Worm (Caenorhabditis elegans) whole organism, L1 larva: ENCODE measurements around the gene C50D2.7.
A peak's percentile ranks its signal among the peaks of the same experiment; 100 is the strongest.

Source experiments
- F16B12.6 ChIP-seq: fragments of 150-350 bp; optimal IDR thresholded peaks from 2 replicates; lab custom pipeline; 2014; ENCODE audit warnings: missing biosample characterization, missing genetic modification characterization
- aha-1 ChIP-seq: fragments of 150-350 bp; optimal IDR thresholded peaks from 2 replicates; lab custom pipeline; 2014; ENCODE audit warnings: missing biosample characterization, missing genetic modification characterization
- alr-1 ChIP-seq: fragments of 200-800 bp; sonication (Bioruptor generic); optimal IDR thresholded peaks from 2 replicates; lab custom pipeline; 2018; ENCODE audit warnings: borderline replicate concordance, mild to moderate bottlenecking, missing genetic modification characterization, missing compliant biosample characterization
- aly-2 ChIP-seq: fragments of 150-350 bp; optimal IDR thresholded peaks from 2 replicates; lab custom pipeline; 2014; ENCODE audit warnings: missing biosample characterization, missing genetic modification characterization
- blmp-1 ChIP-seq: fragments of 150-350 bp; optimal IDR thresholded peaks from 2 replicates; lab custom pipeline; 2014; ENCODE audit warnings: missing biosample characterization, missing genetic modification characterization
- ceh-63 ChIP-seq: fragments of 200-800 bp; sonication (Bioruptor generic); optimal IDR thresholded peaks from 2 replicates; lab custom pipeline; 2018; ENCODE audit warnings: mild to moderate bottlenecking, missing genetic modification characterization, missing compliant biosample characterization
- ceh-8 ChIP-seq: fragments of 200-800 bp; sonication (Bioruptor generic); optimal IDR thresholded peaks from 2 replicates; lab custom pipeline; 2018; ENCODE audit warnings: mild to moderate bottlenecking, missing genetic modification characterization, moderate library complexity, missing compliant biosample characterization
- ceh-82 ChIP-seq, 3 experiments: fragments of 150-350 bp in 1 of 3; sonication (generic microtip) in 2 of 3; optimal IDR thresholded peaks; 2 replicates each; lab custom pipeline; 2014 to 2017; ENCODE audit warnings: missing biosample characterization in 3 of 3, missing genetic modification characterization in 3 of 3
- ceh-90 ChIP-seq: sonication (generic microtip); optimal IDR thresholded peaks from 2 replicates; lab custom pipeline; 2016; ENCODE audit warnings: missing genetic modification characterization, missing compliant biosample characterization
- ces-1 ChIP-seq: fragments of 150-350 bp; optimal IDR thresholded peaks from 2 replicates; lab custom pipeline; 2014; ENCODE audit warnings: missing biosample characterization, missing genetic modification reagents, missing genetic modification characterization
- dpl-1 ChIP-seq, 3 experiments: fragments of 150-350 bp in 2 of 3; sonication (generic microtip) in 1 of 3; optimal IDR thresholded peaks; 2 replicates each; lab custom pipeline; 2014 to 2017; ENCODE audit warnings: missing biosample characterization in 3 of 3, missing genetic modification characterization in 3 of 3, missing genetic modification reagents in 3 of 3
- dsc-1 ChIP-seq: sonication (generic microtip); optimal IDR thresholded peaks from 2 replicates; lab custom pipeline; 2016; ENCODE audit warnings: mild to moderate bottlenecking, missing genetic modification characterization, missing compliant biosample characterization
- efl-1 ChIP-seq, 4 experiments: fragments of 150-350 bp; optimal IDR thresholded peaks in 3 of 4; peaks in 1 of 4; 1 replicate in 1 of 4; 2 replicates in 3 of 4; lab custom pipeline; 2014; ENCODE audit warnings: missing biosample characterization in 2 of 4, missing genetic modification characterization in 2 of 4, missing genetic modification reagents in 2 of 4
- egl-13 ChIP-seq: sonication (generic microtip); optimal IDR thresholded peaks from 2 replicates; lab custom pipeline; 2016; ENCODE audit warnings: missing genotype, missing genetic modification reagents, missing genetic modification characterization, missing compliant biosample characterization
- egl-27 ChIP-seq, 2 experiments: fragments of 150-350 bp in 1 of 2; sonication (generic microtip); optimal IDR thresholded peaks; 3 replicates each; lab custom pipeline; 2017 to 2018; ENCODE audit warnings: missing biosample characterization in 2 of 2, missing genetic modification characterization in 2 of 2, missing genetic modification reagents in 2 of 2
- elt-3 ChIP-seq, 6 experiments: fragments of 150-350 bp in 1 of 6; sonication (generic microtip); optimal IDR thresholded peaks; 2 replicates each; lab custom pipeline; 2017 to 2018; ENCODE audit warnings: missing biosample characterization in 6 of 6, missing genetic modification characterization in 6 of 6, inconsistent platforms in 1 of 6
- ets-5 ChIP-seq: fragments of 200-800 bp; sonication (Bioruptor generic); IDR thresholded peaks from 2 replicates; pipeline ENCODE4 v1.3.6; 2022; ENCODE audit warnings: missing genetic modification characterization, missing compliant biosample characterization
- fkh-10 ChIP-seq: sonication (generic microtip); optimal IDR thresholded peaks from 2 replicates; lab custom pipeline; 2017; ENCODE audit warnings: missing biosample characterization, missing genetic modification reagents, missing genetic modification characterization
- fkh-4 ChIP-seq: sonication (generic microtip); optimal IDR thresholded peaks from 2 replicates; lab custom pipeline; 2016; ENCODE audit warnings: missing compliant biosample characterization, missing genetic modification characterization, borderline replicate concordance
- grh-1 ChIP-seq: fragments of 200-800 bp; sonication (Bioruptor generic); IDR thresholded peaks from 2 replicates; pipeline ENCODE4 v1.3.6; 2022; ENCODE audit warnings: missing genetic modification reagents, missing genetic modification characterization, missing compliant biosample characterization
- hlh-17 ChIP-seq: fragments of 200-800 bp; sonication (Bioruptor generic); optimal IDR thresholded peaks from 2 replicates; lab custom pipeline; 2018; ENCODE audit warnings: missing genetic modification characterization, mild to moderate bottlenecking, missing compliant biosample characterization, moderate library complexity, borderline replicate concordance
- hlh-4 ChIP-seq: sonication (generic microtip); optimal IDR thresholded peaks from 2 replicates; lab custom pipeline; 2016; ENCODE audit warnings: mild to moderate bottlenecking, missing genetic modification characterization, missing compliant biosample characterization
- hpl-2 ChIP-seq: fragments of 150-350 bp; optimal IDR thresholded peaks from 2 replicates; lab custom pipeline; 2014; ENCODE audit warnings: missing biosample characterization, missing genetic modification reagents, missing genetic modification characterization
- irx-1 ChIP-seq: sonication (generic microtip); optimal IDR thresholded peaks from 2 replicates; lab custom pipeline; 2016; ENCODE audit warnings: missing genetic modification characterization, missing compliant biosample characterization
- isw-1 ChIP-seq: fragments of 200-800 bp; sonication (Bioruptor generic); IDR thresholded peaks from 2 replicates; pipeline ENCODE4 v1.3.6; 2022; ENCODE audit warnings: missing genetic modification characterization, missing compliant biosample characterization
- jun-1 ChIP-seq: fragments of 150-350 bp; optimal IDR thresholded peaks from 2 replicates; lab custom pipeline; 2014; ENCODE audit warnings: missing biosample characterization, missing genetic modification reagents, missing genetic modification characterization
- lin-39 ChIP-seq: fragments of 150-350 bp; optimal IDR thresholded peaks from 2 replicates; lab custom pipeline; 2014; ENCODE audit warnings: missing biosample characterization, missing genetic modification reagents, missing genetic modification characterization
- lsy-2 ChIP-seq, 2 experiments: fragments of 150-350 bp; optimal IDR thresholded peaks; 2 replicates each; lab custom pipeline; 2014; ENCODE audit warnings: missing biosample characterization in 2 of 2, missing genetic modification characterization in 2 of 2
- mab-9 ChIP-seq: fragments of 200-800 bp; sonication (Bioruptor generic); IDR thresholded peaks from 2 replicates; pipeline ENCODE4 v1.3.6; 2022; ENCODE audit warnings: missing genetic modification reagents, missing genetic modification characterization, missing compliant biosample characterization
- mef-2 ChIP-seq: fragments of 150-350 bp; optimal IDR thresholded peaks from 2 replicates; lab custom pipeline; 2014; ENCODE audit warnings: missing biosample characterization, missing genetic modification characterization
- nhr-11 ChIP-seq: fragments of 150-350 bp; optimal IDR thresholded peaks from 2 replicates; lab custom pipeline; 2014; ENCODE audit warnings: missing biosample characterization, missing genetic modification characterization
- nhr-19 ChIP-seq: fragments of 200-800 bp; sonication (Bioruptor generic); conservative IDR thresholded peaks from 2 replicates; pipeline ENCODE4 v1.3.6; 2022; ENCODE audit warnings: missing genetic modification characterization, missing compliant biosample characterization
- nhr-20 ChIP-seq: sonication (generic microtip); optimal IDR thresholded peaks from 2 replicates; lab custom pipeline; 2016; ENCODE audit warnings: mild to moderate bottlenecking, missing genetic modification characterization, missing compliant biosample characterization
- nhr-237 ChIP-seq: fragments of 150-350 bp; optimal IDR thresholded peaks from 2 replicates; lab custom pipeline; 2014; ENCODE audit warnings: missing biosample characterization, missing genetic modification characterization
- nhr-28 ChIP-seq: fragments of 150-350 bp; optimal IDR thresholded peaks from 2 replicates; lab custom pipeline; 2014; ENCODE audit warnings: missing biosample characterization, missing genetic modification characterization
- nhr-47 ChIP-seq: sonication (generic microtip); optimal IDR thresholded peaks from 2 replicates; lab custom pipeline; 2016; ENCODE audit warnings: mild to moderate bottlenecking, missing genetic modification characterization, moderate library complexity, missing compliant biosample characterization
- nhr-77 ChIP-seq: fragments of 150-350 bp; optimal IDR thresholded peaks from 2 replicates; lab custom pipeline; 2014; ENCODE audit warnings: missing biosample characterization, missing genetic modification characterization
- nhr-85 ChIP-seq: sonication (generic microtip); peaks from one replicate; lab custom pipeline; 2016; ENCODE audit warnings: missing genetic modification characterization, inconsistent platforms, missing compliant biosample characterization
- pag-3 ChIP-seq: sonication (generic microtip); optimal IDR thresholded peaks from 2 replicates; lab custom pipeline; 2017; ENCODE audit warnings: missing genetic modification characterization, mild to moderate bottlenecking, missing compliant biosample characterization, antibody characterized with exemption, borderline replicate concordance; ENCODE audit not compliant: insufficient read depth
- pax-3 ChIP-seq: fragments of 200-800 bp; sonication (Bioruptor generic); optimal IDR thresholded peaks from 2 replicates; lab custom pipeline; 2018; ENCODE audit warnings: mild to moderate bottlenecking, missing genetic modification characterization, moderate library complexity, missing compliant biosample characterization
- pqm-1 ChIP-seq: sonication (generic microtip); optimal IDR thresholded peaks from 3 replicates; lab custom pipeline; 2017; ENCODE audit warnings: missing biosample characterization, missing genetic modification characterization
- rnt-1 ChIP-seq: sonication (generic microtip); optimal IDR thresholded peaks from 2 replicates; lab custom pipeline; 2016; ENCODE audit warnings: mild to moderate bottlenecking, missing genetic modification characterization, moderate library complexity, missing compliant biosample characterization
- skn-1 ChIP-seq: fragments of 150-350 bp; optimal IDR thresholded peaks from 2 replicates; lab custom pipeline; 2014; ENCODE audit warnings: missing biosample characterization, missing genetic modification characterization
- snu-23 ChIP-seq: sonication (generic microtip); optimal IDR thresholded peaks from 2 replicates; lab custom pipeline; 2016; ENCODE audit warnings: missing genetic modification characterization, missing compliant biosample characterization
- sox-4 ChIP-seq: sonication (generic microtip); optimal IDR thresholded peaks from 2 replicates; lab custom pipeline; 2016; ENCODE audit warnings: missing genetic modification characterization, missing compliant biosample characterization
- tbx-2 ChIP-seq: sonication (generic microtip); optimal IDR thresholded peaks from 2 replicates; lab custom pipeline; 2016; ENCODE audit warnings: missing genetic modification characterization, missing compliant biosample characterization
- unc-130 ChIP-seq: fragments of 150-350 bp; optimal IDR thresholded peaks from 2 replicates; lab custom pipeline; 2017; ENCODE audit warnings: missing biosample characterization, missing genetic modification characterization, inconsistent platforms
- unc-86 ChIP-seq: sonication (generic microtip); optimal IDR thresholded peaks from 2 replicates; lab custom pipeline; 2016; ENCODE audit warnings: missing genetic modification characterization, missing compliant biosample characterization
- unc-98 ChIP-seq: fragments of 200-800 bp; sonication (Bioruptor generic); IDR thresholded peaks from 2 replicates; pipeline ENCODE4 v1.3.6; 2022; ENCODE audit warnings: missing genetic modification characterization, missing compliant biosample characterization
- vab-15 ChIP-seq: sonication (generic microtip); optimal IDR thresholded peaks from 2 replicates; lab custom pipeline; 2017; ENCODE audit warnings: missing genotype, mild to moderate bottlenecking, missing genetic modification characterization, missing compliant biosample characterization
- xbp-1 ChIP-seq: sonication (generic microtip); optimal IDR thresholded peaks from 2 replicates; lab custom pipeline; 2016; ENCODE audit warnings: missing genetic modification characterization, missing compliant biosample characterization
- ztf-4 ChIP-seq: fragments of 150-350 bp; optimal IDR thresholded peaks from 2 replicates; lab custom pipeline; 2014; ENCODE audit warnings: missing biosample characterization, missing genetic modification characterization

Gene C50D2.7

DNA sequence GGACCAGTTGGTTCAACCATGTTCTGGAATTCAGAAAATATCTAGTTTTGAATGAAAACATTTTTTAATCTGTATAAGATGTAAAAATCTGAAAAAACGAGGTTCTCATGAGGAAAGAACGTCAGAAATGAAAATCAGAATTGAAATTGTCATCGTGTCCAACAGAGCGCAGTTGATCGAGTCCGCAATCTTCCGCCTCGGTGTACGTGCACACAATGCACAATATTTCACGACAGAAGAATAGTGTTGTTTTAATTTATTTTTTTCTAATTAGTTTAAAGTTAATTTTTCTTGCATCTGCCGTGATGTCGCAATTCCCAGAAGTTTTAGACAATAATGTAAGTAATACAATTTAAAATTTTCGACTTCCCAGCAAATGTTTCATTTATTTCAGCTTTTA lies 51.4 kb downstream of the C50D2.7 start, which contains the start of gene nfyc-1:
TSS of gene nfyc-1 (plus strand) at position 268 of the 400 bp plus-strand sequence.
- TF ChIP-seq egl-13 (tag; lab: Kevin White, UChicago) (peak; percentile 8), fkh-10 (GFP tag; lab: Kevin White, UChicago) (no peak), aly-2 (no peak), hpl-2 (GFP tag; lab: Kevin White, UChicago) (no peak), ceh-90 (tag; lab: Kevin White, UChicago) (no peak), fkh-4 (tag; lab: Kevin White, UChicago) (no peak), egl-27 (tag; optimal IDR thresholded peaks at IDR 0.05; lab: Kevin White, UChicago) (no peak), isw-1 (GFP tag; lab: Robert Waterston, UW) (peak; percentile 68), F16B12.6 (tag; lab: Kevin White, UChicago) (peak; percentile 95), sox-4 (no peak), pax-3 (tag; lab: Kevin White, UChicago) (no peak), pqm-1 (tag; lab: Kevin White, UChicago) (no peak), lin-39 (tag; lab: Kevin White, UChicago) (no peak), lsy-2 (tag; optimal IDR thresholded peaks at IDR 0.05; lab: Kevin White, UChicago) (peak; percentile 75 to 88), pag-3 (tag; lab: Kevin White, UChicago) (no peak), nhr-28 (tag; lab: Kevin White, UChicago) (no peak), unc-86 (tag; lab: Kevin White, UChicago) (peak; percentile 50), nhr-20 (peak; percentile 61), aha-1 (tag; lab: Kevin White, UChicago) (no peak), unc-98 (no peak), nhr-47 (tag; lab: Kevin White, UChicago) (peak; percentile 74), nhr-11 (tag; lab: Kevin White, UChicago) (no peak), ceh-82 (tag; optimal IDR thresholded peaks at IDR 0.05; lab: Kevin White, UChicago) (peak; percentile 24 to 82 (median 44)), dpl-1 (GFP tag; optimal IDR thresholded peaks at IDR 0.05; lab: Kevin White, UChicago) (peak; percentile 62 to 81 (median 71)), skn-1 (tag; lab: Kevin White, UChicago) (peak; percentile 100), ceh-8 (GFP tag; lab: Kevin White, UChicago) (no peak), nhr-237 (tag; lab: Kevin White, UChicago) (peak; percentile 24), ets-5 (GFP tag; lab: Robert Waterston, UW) (no peak), jun-1 (no peak), rnt-1 (tag; lab: Kevin White, UChicago) (peak; percentile 56), hlh-17 (GFP tag; lab: Kevin White, UChicago) (no peak), grh-1 (GFP tag; lab: Robert Waterston, UW) (no peak), tbx-2 (tag; lab: Kevin White, UChicago) (peak; percentile 66), ceh-63 (GFP tag; lab: Kevin White, UChicago) (no peak), vab-15 (tag; lab: Kevin White, UChicago) (no peak), mef-2 (no peak), ztf-4 (peak; percentile 25), irx-1 (peak; percentile 22), efl-1 (optimal IDR thresholded peaks at IDR 0.05; lab: Kevin White, UChicago) (peak; percentile 77 to 78), efl-1 (GFP tag; optimal IDR thresholded peaks at IDR 0.05 in 1 of 2; lab: Kevin White, UChicago) (peak; percentile 80 to 96), dsc-1 (peak; percentile 17), alr-1 (no peak), mab-9 (GFP tag; lab: Robert Waterston, UW) (no peak), unc-130 (tag; lab: Kevin White, UChicago) (peak; percentile 89), blmp-1 (peak; percentile 74), ces-1 (GFP tag; lab: Kevin White, UChicago) (no peak), nhr-85 (tag; lab: Kevin White, UChicago) (peak; percentile 52), snu-23 (GFP tag; lab: Kevin White, UChicago) (peak; percentile 83), nhr-77 (tag; lab: Kevin White, UChicago) (no peak), elt-3 (tag; optimal IDR thresholded peaks at IDR 0.05; lab: Kevin White, UChicago) (peak in 1 of 6 experiments; percentile 47), hlh-4 (tag; lab: Kevin White, UChicago) (no peak), nhr-19 (GFP tag; lab: Robert Waterston, UW) (peak; percentile 23; the same call in 1 of the 2 replicates), xbp-1 (tag; lab: Kevin White, UChicago) (peak; percentile 64)
